Fruit fly (Drosophila melanogaster): ENCODE results near the gene squ.

The squ gene

DNA sequence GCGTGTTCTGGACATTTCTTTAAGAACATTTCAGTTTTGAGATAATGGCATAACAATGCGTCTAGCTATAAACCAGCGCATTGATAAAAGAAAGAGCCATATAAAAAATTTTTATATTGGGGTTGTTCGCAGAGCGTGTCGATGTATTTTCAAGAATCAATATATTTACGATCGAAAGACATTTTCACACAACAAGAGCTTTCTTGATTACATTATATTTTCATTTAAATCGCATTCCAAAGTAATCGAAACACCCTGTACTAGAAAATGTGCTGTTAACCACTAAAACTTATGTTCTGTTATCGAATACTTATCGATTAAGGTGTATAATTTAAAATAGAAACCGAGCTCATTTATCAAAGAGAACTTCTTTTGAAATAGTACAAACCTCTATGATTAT is 23.9 kb downstream of the squ start (continued):
- peak; percentile 10; the same call in 1 of the 2 replicates for TF ChIP-seq Ravus (GFP tag; IDR thresholded peaks at IDR 0.05)
- TF ChIP-seq unc-4 (GFP tag; IDR thresholded peaks at IDR 0.05; ENCODE audit: partially characterized antibody): no peak
- no peak for TF ChIP-seq CG12744 (GFP tag; optimal IDR thresholded peaks at IDR 0.05)
- TF ChIP-seq C15 (GFP tag; IDR thresholded peaks at IDR 0.05): no peak
- peak; percentile 37 for TF ChIP-seq nmo (GFP tag; optimal IDR thresholded peaks at IDR 0.05)
- no peak for TF ChIP-seq Doc3 (GFP tag; IDR thresholded peaks at IDR 0.05; ENCODE audit: partially characterized antibody)
- no peak for TF ChIP-seq knrl (GFP tag; IDR thresholded peaks at IDR 0.05; ENCODE audit: partially characterized antibody)
- TF ChIP-seq tup (GFP tag; optimal IDR thresholded peaks at IDR 0.05): no peak
- TF ChIP-seq CG12155 (GFP tag; optimal IDR thresholded peaks at IDR 0.05): peak; percentile 38
- no peak for TF ChIP-seq CG15011 (GFP tag; optimal IDR thresholded peaks at IDR 0.05)
- peak; percentile 22; the same call in 1 of the 3 replicates for TF ChIP-seq Aef1 (GFP tag; IDR thresholded peaks at IDR 0.05)
- TF ChIP-seq CG13894 (tag; optimal IDR thresholded peaks at IDR 0.05): no peak
- peak; percentile 19 for TF ChIP-seq CG7556 (GFP tag; optimal IDR thresholded peaks at IDR 0.05)
- no peak for TF ChIP-seq Awh (GFP tag; IDR thresholded peaks at IDR 0.05)
- no peak for TF ChIP-seq dm (GFP tag; optimal IDR thresholded peaks at IDR 0.05)
- no peak for TF ChIP-seq HLHmδ (GFP tag; optimal IDR thresholded peaks at IDR 0.05)
- TF ChIP-seq yki (optimal IDR thresholded peaks at IDR 0.05): no peak
- TF ChIP-seq CG3995 (GFP tag; optimal IDR thresholded peaks at IDR 0.05): no peak
- TF ChIP-seq odd (GFP tag; optimal IDR thresholded peaks at IDR 0.05): no peak
- TF ChIP-seq Gug (GFP tag; IDR thresholded peaks at IDR 0.05): no peak
- no peak for TF ChIP-seq gce (GFP tag; IDR thresholded peaks at IDR 0.05)
- TF ChIP-seq GATAe (GFP tag; conservative IDR thresholded peaks at IDR 0.05): no peak
- TF ChIP-seq B-H2 (GFP tag; optimal IDR thresholded peaks at IDR 0.05): peak; percentile 31
- no peak for TF ChIP-seq fd96Cb (tag; optimal IDR thresholded peaks at IDR 0.05)
- no peak for TF ChIP-seq ash1 (GFP tag; optimal IDR thresholded peaks at IDR 0.05)
- TF ChIP-seq kni (GFP tag; optimal IDR thresholded peaks at IDR 0.05): no peak
- no peak for TF ChIP-seq mld (GFP tag; IDR thresholded peaks at IDR 0.05; ENCODE audit: partially characterized antibody)
- no peak for TF ChIP-seq CG2712 (tag; optimal IDR thresholded peaks at IDR 0.05)
- no peak for TF ChIP-seq chm (GFP tag; IDR thresholded peaks at IDR 0.05)
- no peak for TF ChIP-seq aop (GFP tag; IDR thresholded peaks at IDR 0.05)
- TF ChIP-seq E2f1 (GFP tag; IDR thresholded peaks at IDR 0.05): no peak
- TF ChIP-seq CG2875 (GFP tag; optimal IDR thresholded peaks at IDR 0.05): no peak
- no peak for TF ChIP-seq tna (GFP tag; IDR thresholded peaks at IDR 0.05; ENCODE audit: partially characterized antibody)
- no peak for TF ChIP-seq cwo (GFP tag; optimal IDR thresholded peaks at IDR 0.05)
- no peak for TF ChIP-seq vnd (GFP tag; IDR thresholded peaks at IDR 0.05; ENCODE audit: partially characterized antibody)
- no peak for TF ChIP-seq Hr78 (GFP tag; optimal IDR thresholded peaks at IDR 0.05)
- TF ChIP-seq CG14860 (GFP tag; IDR thresholded peaks at IDR 0.05; ENCODE audit: partially characterized antibody): no peak
- TF ChIP-seq Ptx1 (GFP tag; IDR thresholded peaks at IDR 0.05): no peak
- peak; percentile 62; the same call in 2 of the 3 replicates for TF ChIP-seq dysf (GFP tag; IDR thresholded peaks at IDR 0.05)
- TF ChIP-seq CG8765 (GFP tag; IDR thresholded peaks at IDR 0.05): no peak
- peak; percentile 7 for TF ChIP-seq CG15601 (tag; optimal IDR thresholded peaks at IDR 0.05)
- no peak for TF ChIP-seq CG16863 (GFP tag; optimal IDR thresholded peaks at IDR 0.05)
- TF ChIP-seq CG32532 (GFP tag; IDR thresholded peaks at IDR 0.05): no peak
- TF ChIP-seq esg (GFP tag; conservative IDR thresholded peaks at IDR 0.05): peak; percentile 21; the same call in 1 of the 2 replicates
- TF ChIP-seq Elba2 (GFP tag; optimal IDR thresholded peaks at IDR 0.05): no peak
- TF ChIP-seq sens (GFP tag): peak; percentile 91
- peak; percentile 72 for TF ChIP-seq gro (GFP tag; optimal IDR thresholded peaks at IDR 0.05)
- no peak for TF ChIP-seq CG3838 (GFP tag; optimal IDR thresholded peaks at IDR 0.05)
- no peak for TF ChIP-seq CG10959 (GFP tag; IDR thresholded peaks at IDR 0.05)
- TF ChIP-seq CG4404 (GFP tag; IDR thresholded peaks at IDR 0.05): no peak
- TF ChIP-seq z (GFP tag; IDR thresholded peaks at IDR 0.05): no peak
- TF ChIP-seq CG15514 (GFP tag; optimal IDR thresholded peaks at IDR 0.05): no peak

Measured in whole organism, embryonic.